Worm (Caenorhabditis elegans) whole organism, L4 larva: ENCODE measurements around the gene F13D2.1.

Experiments used
- ama-1 ChIP-seq: fragments of 150-350 bp; optimal IDR thresholded peaks from 2 replicates; lab custom pipeline; 2014; ENCODE audit warnings: inconsistent platforms, mixed read lengths
- ceh-44 ChIP-seq: fragments of 200-800 bp; sonication (Bioruptor generic); IDR thresholded peaks from 2 replicates; pipeline ENCODE4 v1.3.6; 2022; ENCODE audit warnings: missing genetic modification reagents, missing genetic modification characterization, missing compliant biosample characterization
- fkh-10 ChIP-seq: fragments of 150-350 bp; optimal IDR thresholded peaks from 2 replicates; lab custom pipeline; 2014; ENCODE audit warnings: missing biosample characterization, missing genetic modification reagents, missing genetic modification characterization
- lin-13 ChIP-seq: fragments of 150-350 bp; optimal IDR thresholded peaks from 2 replicates; lab custom pipeline; 2014; ENCODE audit warnings: missing biosample characterization, missing genetic modification reagents, missing genetic modification characterization
- lin-15B ChIP-seq: fragments of 150-350 bp; sonication (generic microtip); optimal IDR thresholded peaks from 3 replicates; lab custom pipeline; 2014; ENCODE audit warnings: missing biosample characterization, missing genetic modification characterization
- mdt-29 ChIP-seq: fragments of 200-800 bp; sonication (Bioruptor generic); IDR thresholded peaks from 2 replicates; pipeline ENCODE4 v1.3.6; 2022; ENCODE audit warnings: missing genetic modification reagents, missing genetic modification characterization, missing compliant biosample characterization
- unc-62 ChIP-seq, 3 experiments: fragments of 150-350 bp in 1 of 3; sonication (generic microtip); optimal IDR thresholded peaks in 2 of 3; peaks in 1 of 3; 1 replicate in 1 of 3; 2 replicates in 2 of 3; lab custom pipeline; 2014 to 2017; ENCODE audit warnings: missing biosample characterization in 3 of 3, missing genetic modification characterization in 3 of 3, missing genetic modification reagents in 3 of 3, missing genotype in 1 of 3
- zfp-3 ChIP-seq: fragments of 200-800 bp; sonication (Bioruptor generic); conservative IDR thresholded peaks from 2 replicates; pipeline ENCODE4 v1.3.6; 2022; ENCODE audit warnings: missing genetic modification reagents, missing genetic modification characterization, missing compliant biosample characterization

DNA sequence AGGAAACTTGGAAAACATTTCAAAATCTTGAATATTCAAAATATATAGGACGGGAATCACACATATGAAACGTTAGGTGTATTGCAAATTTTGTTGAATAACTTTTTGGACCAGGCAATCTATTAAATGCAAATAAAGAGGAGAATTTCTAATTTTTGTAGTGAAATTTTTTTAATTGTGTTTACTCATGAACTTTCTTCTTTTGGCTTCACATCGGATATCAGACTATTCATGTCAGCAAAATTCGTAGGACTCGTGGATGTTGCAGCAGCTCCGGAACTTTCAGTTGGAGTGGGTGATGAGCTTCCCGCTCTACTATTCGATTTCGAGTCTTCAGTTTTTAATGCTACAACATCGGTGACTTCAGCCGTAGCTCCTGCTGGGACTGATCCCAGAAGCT is 67.0 kb downstream of the F13D2.1 start:
- TF ChIP-seq zfp-3 (GFP tag; lab: Robert Waterston, UW) (no peak), lin-15B (tag; lab: Kevin White, UChicago) (no peak), ceh-44 (GFP tag; lab: Robert Waterston, UW) (no peak), lin-13 (GFP tag; lab: Kevin White, UChicago) (no peak), ama-1 (lab: Kevin White, UChicago) (no peak), unc-62 (GFP tag; optimal IDR thresholded peaks at IDR 0.05 in 1 of 2; lab: Kevin White, UChicago) (peak in 1 of 2 experiments; percentile 66), unc-62 (tag; optimal IDR thresholded peaks at IDR 0.05; lab: Kevin White, UChicago) (no peak), mdt-29 (GFP tag; lab: Robert Waterston, UW) (no peak), fkh-10 (no peak)
